Fruit fly (Drosophila melanogaster) whole organism, embryonic: ENCODE measurements around the gene Wdfy2.
A peak's percentile ranks its signal among the peaks of the same experiment; 100 is the strongest.

Experiments
- CG10462 ChIP-seq: fragments of 200-800 bp; sonication (Bioruptor generic); optimal IDR thresholded peaks from 2 replicates; lab custom pipeline; 2016; ENCODE audit warnings: missing biosample characterization, missing genetic modification characterization
- CG13624 ChIP-seq: fragments of 200-800 bp; sonication (Bioruptor generic); optimal IDR thresholded peaks from 2 replicates; lab custom pipeline; 2016; ENCODE audit warnings: missing biosample characterization, missing genetic modification characterization
- CG14441 ChIP-seq: fragments of 200-800 bp; sonication (Bioruptor generic); IDR thresholded peaks from 2 replicates; pipeline ENCODE4 v1.3.6; 2022; ENCODE audit warnings: missing biosample characterization, missing genetic modification characterization
- CG15479 ChIP-seq: fragments of 200-800 bp; sonication (Bioruptor generic); optimal IDR thresholded peaks from 3 replicates; lab custom pipeline; 2019; ENCODE audit warnings: missing biosample characterization, mild to moderate bottlenecking, missing genetic modification characterization, moderate library complexity
- CG2129 ChIP-seq: fragments of 200-800 bp; sonication (Bioruptor generic); IDR thresholded peaks from 2 replicates; pipeline ENCODE4 v1.3.6; 2022; ENCODE audit warnings: missing biosample characterization, missing genetic modification characterization; ENCODE audit not compliant: partially characterized antibody
- CG2202 ChIP-seq: fragments of 200-800 bp; sonication (Bioruptor generic); optimal IDR thresholded peaks from 2 replicates; lab custom pipeline; 2018; ENCODE audit warnings: missing biosample characterization, mild to moderate bottlenecking, missing genetic modification characterization
- CG30020 ChIP-seq: fragments of 200-800 bp; optimal IDR thresholded peaks from 2 replicates; lab custom pipeline; 2019; ENCODE audit warnings: missing biosample characterization, mild to moderate bottlenecking, missing genetic modification characterization, moderate library complexity
- CG30403 ChIP-seq: fragments of 200-800 bp; sonication (Bioruptor generic); optimal IDR thresholded peaks from 3 replicates; lab custom pipeline; 2016; ENCODE audit warnings: missing biosample characterization, missing genetic modification characterization
- CG32767 ChIP-seq: fragments of 200-800 bp; sonication (Bioruptor generic); IDR thresholded peaks from 2 replicates; pipeline ENCODE4 v1.3.6; 2022; ENCODE audit warnings: missing biosample characterization, missing genetic modification characterization
- CG42726 ChIP-seq: fragments of 200-800 bp; sonication (Bioruptor generic); IDR thresholded peaks from 2 replicates; pipeline ENCODE4 v1.3.6; 2022; ENCODE audit warnings: missing biosample characterization, missing genetic modification characterization; ENCODE audit not compliant: partially characterized antibody
- CG4282 ChIP-seq: fragments of 200-800 bp; sonication (Bioruptor generic); optimal IDR thresholded peaks from 2 replicates; lab custom pipeline; 2016; ENCODE audit warnings: missing biosample characterization, missing genetic modification characterization
- CG6272 ChIP-seq: fragments of 200-800 bp; sonication (Bioruptor generic); IDR thresholded peaks from 2 replicates; pipeline ENCODE4 v1.3.6; 2022; ENCODE audit warnings: missing biosample characterization, missing genetic modification characterization
- CG8290 ChIP-seq, 3 experiments: fragments of 200-800 bp; sonication (Bioruptor generic); optimal IDR thresholded peaks; 2 replicates each; lab custom pipeline; 2016 to 2019; ENCODE audit warnings: missing biosample characterization in 3 of 3, missing genetic modification characterization in 3 of 3, mild to moderate bottlenecking in 2 of 3, moderate library complexity in 1 of 3
- CG9727 ChIP-seq: fragments of 200-800 bp; sonication (Bioruptor generic); optimal IDR thresholded peaks from 3 replicates; lab custom pipeline; 2017; ENCODE audit warnings: missing biosample characterization, mild to moderate bottlenecking, missing genetic modification characterization
- CG9932 ChIP-seq: fragments of 200-800 bp; sonication (Bioruptor generic); IDR thresholded peaks from 2 replicates; pipeline ENCODE4 v1.3.6; 2022; ENCODE audit warnings: missing biosample characterization, missing genetic modification characterization
- CoRest ChIP-seq: fragments of 200-800 bp; sonication (Bioruptor generic); optimal IDR thresholded peaks from 3 replicates; lab custom pipeline; 2018; ENCODE audit warnings: missing biosample characterization, mild to moderate bottlenecking, missing genetic modification characterization, moderate library complexity
- D ChIP-seq, 2 experiments: fragments of 200-800 bp in 1 of 2; fragments of >200 bp in 1 of 2; sonication (Bioruptor generic) in 1 of 2; optimal IDR thresholded peaks; 2 replicates in 1 of 2; 3 replicates in 1 of 2; lab custom pipeline; 2017; ENCODE audit warnings: mild to moderate bottlenecking in 1 of 2, missing biosample characterization in 1 of 2, missing genetic modification characterization in 1 of 2, missing genetic modification reagents in 1 of 2
- Dip3 ChIP-seq: fragments of 200-800 bp; sonication (Bioruptor generic); optimal IDR thresholded peaks from 3 replicates; lab custom pipeline; 2016; ENCODE audit warnings: missing biosample characterization, missing genetic modification characterization
- E2f2 ChIP-seq: fragments of 200-800 bp; sonication (Bioruptor generic); IDR thresholded peaks from 2 replicates; pipeline ENCODE4 v1.3.6; 2022; ENCODE audit warnings: missing biosample characterization, missing genetic modification characterization
- Ets97D ChIP-seq: fragments of 200-800 bp; sonication (Bioruptor generic); optimal IDR thresholded peaks from 3 replicates; lab custom pipeline; 2016; ENCODE audit warnings: missing biosample characterization, missing genetic modification characterization
- Gug ChIP-seq: fragments of 200-800 bp; sonication (Bioruptor generic); IDR thresholded peaks from 4 replicates; pipeline ENCODE4 v1.3.6; 2022; ENCODE audit warnings: missing biosample characterization, missing genetic modification characterization
- H15 ChIP-seq: fragments of 200-800 bp; sonication (Bioruptor generic); IDR thresholded peaks from 3 replicates; pipeline ENCODE4 v1.3.6; 2022; ENCODE audit warnings: missing biosample characterization, missing genetic modification characterization
- HHEX ChIP-seq: fragments of 200-800 bp; sonication (Bioruptor generic); optimal IDR thresholded peaks from 3 replicates; lab custom pipeline; 2017; ENCODE audit warnings: missing biosample characterization, mild to moderate bottlenecking, missing genetic modification characterization, missing genetic modification reagents
- HLH3B ChIP-seq: fragments of 200-800 bp; sonication (Bioruptor generic); IDR thresholded peaks from 2 replicates; pipeline ENCODE4 v1.3.6; 2022; ENCODE audit warnings: missing biosample characterization, missing genetic modification characterization
- MESR4 ChIP-seq: fragments of 200-800 bp; sonication (Bioruptor generic); optimal IDR thresholded peaks from 2 replicates; lab custom pipeline; 2018; ENCODE audit warnings: missing biosample characterization, mild to moderate bottlenecking, missing genetic modification characterization, moderate library complexity
- Med ChIP-seq: fragments of 200-800 bp; sonication (Bioruptor generic); peaks from one replicate; lab custom pipeline; 2016; ENCODE audit warnings: missing biosample characterization, missing genetic modification characterization, mild to moderate bottlenecking, inconsistent platforms, moderate library complexity
- Sry-β ChIP-seq: fragments of 200-800 bp; sonication (Bioruptor generic); optimal IDR thresholded peaks from 2 replicates; lab custom pipeline; 2018; ENCODE audit warnings: missing biosample characterization, mild to moderate bottlenecking, missing genetic modification characterization, moderate library complexity
- ap ChIP-seq: fragments of 200-800 bp; sonication (Bioruptor generic); IDR thresholded peaks from 2 replicates; pipeline ENCODE4 v1.3.6; 2022; ENCODE audit warnings: missing biosample characterization, missing genetic modification characterization
- ara ChIP-seq: fragments of 200-800 bp; sonication (Bioruptor generic); IDR thresholded peaks from 2 replicates; pipeline ENCODE4 v1.3.6; 2022; ENCODE audit warnings: missing biosample characterization, missing genetic modification characterization
- ash1 ChIP-seq: fragments of 200-800 bp; sonication (Bioruptor generic); optimal IDR thresholded peaks from 2 replicates; lab custom pipeline; 2018; ENCODE audit warnings: missing biosample characterization, mild to moderate bottlenecking, missing genetic modification characterization
- chinmo ChIP-seq: fragments of 200-800 bp; sonication (Bioruptor generic); IDR thresholded peaks from 4 replicates; pipeline ENCODE4 v1.3.6; 2022; ENCODE audit warnings: missing biosample characterization, missing genetic modification characterization; ENCODE audit not compliant: partially characterized antibody
- chn ChIP-seq: fragments of 200-800 bp; sonication (Bioruptor generic); optimal IDR thresholded peaks from 2 replicates; lab custom pipeline; 2016; ENCODE audit warnings: missing biosample characterization, missing genetic modification characterization
- fu2 ChIP-seq: fragments of 200-800 bp; sonication (Bioruptor generic); optimal IDR thresholded peaks from 2 replicates; lab custom pipeline; 2016; ENCODE audit warnings: missing biosample characterization, missing genetic modification characterization
- grau ChIP-seq: fragments of 200-800 bp; optimal IDR thresholded peaks from 3 replicates; lab custom pipeline; 2019; ENCODE audit warnings: missing biosample characterization, mild to moderate bottlenecking, missing genetic modification characterization, moderate library complexity
- jigr1 ChIP-seq: fragments of 200-800 bp; sonication (Bioruptor generic); IDR thresholded peaks from 3 replicates; pipeline ENCODE4 v1.3.6; 2022; ENCODE audit warnings: missing biosample characterization, missing genetic modification characterization
- kah ChIP-seq: fragments of 200-800 bp; sonication (Bioruptor generic); optimal IDR thresholded peaks from 2 replicates; lab custom pipeline; 2018; ENCODE audit warnings: missing biosample characterization, mild to moderate bottlenecking, missing genetic modification characterization
- ken ChIP-seq: fragments of 200-800 bp; sonication (Bioruptor generic); IDR thresholded peaks from 3 replicates; pipeline ENCODE4 v1.3.6; 2022; ENCODE audit warnings: missing biosample characterization, missing genetic modification characterization
- nerfin-2 ChIP-seq: fragments of 200-800 bp; sonication (Bioruptor generic); IDR thresholded peaks from 2 replicates; pipeline ENCODE4 v1.3.6; 2022; ENCODE audit warnings: missing biosample characterization, missing genetic modification characterization; ENCODE audit not compliant: partially characterized antibody
- onecut ChIP-seq: fragments of 200-800 bp; sonication (Bioruptor generic); IDR thresholded peaks from 2 replicates; pipeline ENCODE4 v1.3.6; 2022; ENCODE audit warnings: missing biosample characterization, missing genetic modification characterization
- pan ChIP-seq, 4 experiments: fragments of >200 bp in 3 of 4; fragments of 200-800 bp in 1 of 4; sonication (Bioruptor generic) in 1 of 4; optimal IDR thresholded peaks in 3 of 4; IDR thresholded peaks in 1 of 4; 2 replicates each; pipeline versions ENCODE4 v1.3.6 to Lab custom; 2017 to 2022; ENCODE audit warnings: missing biosample characterization in 2 of 4, missing genetic modification characterization in 2 of 4, mixed read lengths in 1 of 4
- pum ChIP-seq: fragments of 200-800 bp; sonication (Bioruptor generic); optimal IDR thresholded peaks from 2 replicates; lab custom pipeline; 2016; ENCODE audit warnings: missing biosample characterization, missing genetic modification characterization
- row ChIP-seq: fragments of 200-800 bp; sonication (Bioruptor generic); IDR thresholded peaks from 3 replicates; pipeline ENCODE4 v1.3.6; 2022; ENCODE audit warnings: missing biosample characterization, missing genetic modification characterization
- slbo ChIP-seq: fragments of 200-800 bp; sonication (Bioruptor generic); IDR thresholded peaks from 2 replicates; pipeline ENCODE4 v1.3.6; 2022; ENCODE audit warnings: missing biosample characterization, missing genetic modification characterization
- sna ChIP-seq: fragments of 200-800 bp; sonication (Bioruptor generic); IDR thresholded peaks from 2 replicates; pipeline ENCODE4 v1.3.6; 2022; ENCODE audit warnings: missing biosample characterization, missing genetic modification characterization; ENCODE audit not compliant: partially characterized antibody
- sob ChIP-seq: fragments of 200-800 bp; sonication (Bioruptor generic); IDR thresholded peaks from 2 replicates; pipeline ENCODE4 v1.3.6; 2022; ENCODE audit warnings: missing biosample characterization, missing genetic modification characterization
- tin ChIP-seq: fragments of 200-800 bp; sonication (Bioruptor generic); optimal IDR thresholded peaks from 3 replicates; lab custom pipeline; 2016; ENCODE audit warnings: missing biosample characterization, missing genetic modification characterization
- toy ChIP-seq: fragments of 200-800 bp; sonication (Bioruptor generic); IDR thresholded peaks from 2 replicates; pipeline ENCODE4 v1.3.6; 2022; ENCODE audit warnings: missing biosample characterization, missing genetic modification characterization
- ttk ChIP-seq: fragments of 200-800 bp; sonication (Bioruptor generic); IDR thresholded peaks from 2 replicates; pipeline ENCODE4 v2.1.2; 2022; ENCODE audit warnings: missing biosample characterization, missing genetic modification characterization
- vnd ChIP-seq: fragments of 200-800 bp; sonication (Bioruptor generic); IDR thresholded peaks from 3 replicates; pipeline ENCODE4 v1.3.6; 2022; ENCODE audit warnings: missing biosample characterization, missing genetic modification characterization; ENCODE audit not compliant: partially characterized antibody
- zfh2 ChIP-seq: fragments of 200-800 bp; sonication (Bioruptor generic); optimal IDR thresholded peaks from 2 replicates; lab custom pipeline; 2016; ENCODE audit warnings: missing biosample characterization, missing genetic modification characterization

Gene Wdfy2

DNA sequence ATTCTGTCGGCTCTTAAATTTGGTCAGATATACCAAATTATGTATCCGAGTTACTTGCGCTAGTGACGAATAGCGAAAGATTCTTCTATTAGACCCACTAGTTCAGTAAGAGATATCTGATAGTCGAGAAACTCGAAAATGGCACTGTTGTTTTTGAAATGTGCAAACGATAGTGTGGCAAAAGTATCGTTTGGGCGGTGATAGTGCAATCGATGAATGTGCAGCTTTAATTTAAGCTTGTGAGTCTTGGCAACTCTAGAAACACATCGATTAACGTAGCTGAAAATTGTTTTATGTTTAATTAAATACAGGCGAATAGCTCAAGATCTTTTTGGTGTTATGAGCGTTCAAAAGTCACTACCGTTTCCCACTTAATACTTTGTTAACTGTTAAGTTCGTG is 14.2 kb downstream of the Wdfy2 start, which contains the start of gene STUB1 (continued):
- TF ChIP-seq Gug: peak; percentile 57; the same call in 1 of the 4 replicates
- peak; percentile 31; the same call in 1 of the 2 replicates for TF ChIP-seq CG6272
- peak; percentile 61 for TF ChIP-seq sob (GFP tag; lab: Robert Waterston, UW)
- no peak for TF ChIP-seq Dip3 (GFP tag; lab: Kevin White, UChicago)
- no peak for TF ChIP-seq CG10462
- no peak for TF ChIP-seq CG30403 (GFP tag; lab: Kevin White, UChicago)
- no peak for TF ChIP-seq jigr1 (GFP tag; lab: Robert Waterston, UW)
- TF ChIP-seq fu2 (GFP tag; lab: Kevin White, UChicago): peak; percentile 27
- TF ChIP-seq kah (GFP tag; lab: Kevin White, UChicago): no peak
- peak; percentile 28 for TF ChIP-seq CoRest (tag; lab: Kevin White, UChicago)
- peak; percentile 15 for TF ChIP-seq chn
- TF ChIP-seq CG9932 (GFP tag; lab: Robert Waterston, UW): no peak; the same call in 1 of the 2 replicates
- peak; percentile 51 for TF ChIP-seq onecut (GFP tag; lab: Robert Waterston, UW)
- TF ChIP-seq CG14441 (GFP tag; lab: Robert Waterston, UW): no peak
- peak; percentile 80 for TF ChIP-seq Med (GFP tag; lab: Kevin White, UChicago)
- peak; percentile 62 for TF ChIP-seq CG30020 (tag; lab: Kevin White, UChicago)
- no peak for TF ChIP-seq H15 (GFP tag; lab: Robert Waterston, UW)
- TF ChIP-seq CG8290 (GFP tag; optimal IDR thresholded peaks at IDR 0.05; lab: Kevin White, UChicago): no peak
- no peak for TF ChIP-seq CG8290 (tag; optimal IDR thresholded peaks at IDR 0.05; lab: Kevin White, UChicago)
- no peak for TF ChIP-seq grau (tag; lab: Kevin White, UChicago)
- no peak for TF ChIP-seq CG9727 (GFP tag; lab: Kevin White, UChicago)
- TF ChIP-seq pan (optimal IDR thresholded peaks at IDR 0.05; lab: Kevin White, UChicago): no peak
- no peak for TF ChIP-seq pan (GFP tag; optimal IDR thresholded peaks at IDR 0.05 in 1 of 2, IDR thresholded peaks at IDR 0.05 in 1 of 2)
- TF ChIP-seq ap (GFP tag; lab: Robert Waterston, UW): no peak
- peak; percentile 48 for TF ChIP-seq CG2129 (GFP tag; lab: Robert Waterston, UW)
- no peak for TF ChIP-seq CG2202
- peak; percentile 87 for TF ChIP-seq E2f2 (GFP tag; lab: Robert Waterston, UW)
- no peak for TF ChIP-seq ttk
- TF ChIP-seq ara (GFP tag; lab: Robert Waterston, UW): no peak
- TF ChIP-seq vnd (GFP tag; lab: Robert Waterston, UW): peak; percentile 98
- no peak for TF ChIP-seq HLH3B (GFP tag; lab: Robert Waterston, UW)
- TF ChIP-seq toy (GFP tag; lab: Robert Waterston, UW): no peak
- TF ChIP-seq sna (GFP tag; lab: Robert Waterston, UW): peak; percentile 96
- TF ChIP-seq row (GFP tag; lab: Robert Waterston, UW): peak; percentile 77
- TF ChIP-seq Ets97D (GFP tag; lab: Kevin White, UChicago): peak; percentile 42
- peak; percentile 46 for TF ChIP-seq MESR4 (GFP tag; lab: Kevin White, UChicago)
- no peak for TF ChIP-seq D (optimal IDR thresholded peaks at IDR 0.05; lab: Kevin White, UChicago)
- no peak for TF ChIP-seq D (GFP tag; optimal IDR thresholded peaks at IDR 0.05; lab: Kevin White, UChicago)
- no peak for TF ChIP-seq tin (GFP tag; lab: Kevin White, UChicago)
- TF ChIP-seq pum (GFP tag; lab: Kevin White, UChicago): peak; percentile 8
- TF ChIP-seq CG32767: no peak
- no peak; the same call in 1 of the 2 replicates for TF ChIP-seq slbo (GFP tag; lab: Robert Waterston, UW)
- peak; percentile 98 for TF ChIP-seq CG42726 (GFP tag; lab: Robert Waterston, UW)
- TF ChIP-seq CG15479 (GFP tag; lab: Kevin White, UChicago): no peak
- no peak for TF ChIP-seq CG4282 (GFP tag; lab: Kevin White, UChicago)
- no peak for TF ChIP-seq ash1 (GFP tag; lab: Kevin White, UChicago)
- TF ChIP-seq Sry-β (GFP tag; lab: Kevin White, UChicago): no peak
- TF ChIP-seq HHEX (GFP tag; lab: Kevin White, UChicago): no peak
- peak; percentile 57 for TF ChIP-seq zfh2 (GFP tag; lab: Kevin White, UChicago)
- peak; percentile 99 for TF ChIP-seq chinmo (GFP tag; lab: Robert Waterston, UW)
- peak; percentile 52 for TF ChIP-seq CG13624
- no peak for TF ChIP-seq ken (GFP tag; lab: Robert Waterston, UW)
- peak; percentile 97 for TF ChIP-seq nerfin-2
